Worm (Caenorhabditis elegans) whole organism, mixed stage, embryonic: Measurements from ENCODE around the gene K09E4.3.

ENCODE experiments used
- bed-3 ChIP-seq: fragments of 200-800 bp; sonication (Bioruptor generic); optimal IDR thresholded peaks from 3 replicates; lab custom pipeline; 2018; ENCODE audit warnings: mild to moderate bottlenecking, missing genetic modification characterization, moderate library complexity, missing compliant biosample characterization
- ces-1 ChIP-seq: fragments of 150-350 bp; optimal IDR thresholded peaks from 2 replicates; lab custom pipeline; 2014; ENCODE audit warnings: missing biosample characterization, missing genetic modification reagents, missing genetic modification characterization
- cnd-1 ChIP-seq: fragments of 200-800 bp; sonication (Bioruptor generic); optimal IDR thresholded peaks from 2 replicates; lab custom pipeline; 2018; ENCODE audit warnings: mild to moderate bottlenecking, missing genetic modification characterization, missing compliant biosample characterization
- mls-2 ChIP-seq: sonication (generic microtip); optimal IDR thresholded peaks from 2 replicates; lab custom pipeline; 2016; ENCODE audit warnings: mild to moderate bottlenecking, missing genetic modification characterization, moderate library complexity, missing compliant biosample characterization
- nhr-28 ChIP-seq: fragments of 150-350 bp; optimal IDR thresholded peaks from 2 replicates; lab custom pipeline; 2014; ENCODE audit warnings: missing biosample characterization, missing genetic modification characterization
- pha-4 ChIP-seq: fragments of 150-350 bp; optimal IDR thresholded peaks from 2 replicates; lab custom pipeline; 2018; ENCODE audit warnings: missing biosample characterization, missing genetic modification reagents, missing genetic modification characterization
- zip-8 ChIP-seq: fragments of 150-350 bp; optimal IDR thresholded peaks from 2 replicates; lab custom pipeline; 2014; ENCODE audit warnings: missing biosample characterization, missing genetic modification characterization
- ztf-11 ChIP-seq: fragments of 150-350 bp; optimal IDR thresholded peaks from 2 replicates; lab custom pipeline; 2014; ENCODE audit warnings: missing biosample characterization, missing genetic modification characterization

ce11 chrII:14109184-14109664 lies 17.5 kb downstream of the K09E4.3 start, which contains the start of gene cpg-7:
- TF ChIP-seq cnd-1 (tag; lab: Kevin White, UChicago) (no peak), ztf-11 (tag; lab: Kevin White, UChicago) (no peak), pha-4 (tag; lab: Kevin White, UChicago) (no peak), ces-1 (no peak), zip-8 (tag; lab: Kevin White, UChicago) (no peak), mls-2 (tag; lab: Kevin White, UChicago) (no peak), nhr-28 (no peak), bed-3 (GFP tag; lab: Kevin White, UChicago) (no peak)
